Fruit fly (Drosophila melanogaster): ENCODE measurements around the gene rept.

Gene rept

DNA sequence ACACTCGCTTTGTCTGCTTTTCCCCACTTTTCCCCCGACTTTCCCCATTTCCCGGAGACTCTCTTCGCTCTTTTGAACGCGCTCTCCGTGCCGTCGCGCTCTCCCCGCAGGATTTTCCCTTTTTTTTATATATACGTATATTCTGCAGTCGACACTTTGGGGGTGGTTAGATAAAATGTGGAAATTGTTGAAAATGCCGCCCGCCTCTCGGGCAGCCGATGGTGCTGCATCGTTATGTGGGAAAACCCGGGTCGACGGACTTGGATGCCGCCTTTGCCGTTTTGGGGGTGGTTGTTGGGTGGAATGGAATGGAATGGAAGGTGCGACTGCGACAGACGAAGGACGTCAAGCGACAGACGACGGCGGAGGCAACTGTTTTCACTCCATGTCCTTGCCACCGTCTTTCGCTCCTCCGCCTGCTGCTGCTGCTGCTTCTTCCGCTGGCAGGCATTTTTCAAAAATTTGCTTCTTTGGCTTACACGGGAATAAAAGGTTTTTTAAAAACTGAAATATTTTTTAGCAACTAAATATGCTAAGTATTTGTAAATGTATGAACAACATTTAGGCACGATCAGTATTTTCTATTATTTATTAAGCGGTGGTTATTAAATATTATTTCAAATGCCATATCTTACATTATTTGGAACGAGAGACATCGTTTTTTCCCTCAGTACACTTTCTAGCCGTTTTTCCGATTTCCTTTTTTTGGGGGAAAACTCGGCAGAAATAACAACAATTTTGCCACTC, 24.2 kb upstream of the rept start (continued):
- TF ChIP-seq unc-4 (GFP tag; IDR thresholded peaks at IDR 0.05; ENCODE audit: partially characterized antibody) (no peak), dm (GFP tag; optimal IDR thresholded peaks at IDR 0.05) (no peak), Abd-B (GFP tag; optimal IDR thresholded peaks at IDR 0.05) (no peak), pum (GFP tag; optimal IDR thresholded peaks at IDR 0.05) (no peak), TFAM (GFP tag; optimal IDR thresholded peaks at IDR 0.05) (no peak), HmgD (GFP tag; optimal IDR thresholded peaks at IDR 0.05) (no peak), gem (tag; optimal IDR thresholded peaks at IDR 0.05) (peak; percentile 71), hbn (GFP tag; IDR thresholded peaks at IDR 0.05; ENCODE audit: partially characterized antibody) (no peak), Nf-YC (tag; optimal IDR thresholded peaks at IDR 0.05) (no peak), usp (GFP tag; optimal IDR thresholded peaks at IDR 0.05) (no peak), inv (GFP tag; IDR thresholded peaks at IDR 0.05; ENCODE audit: partially characterized antibody) (no peak), CG14050 (GFP tag; IDR thresholded peaks at IDR 0.05) (no peak), toy (GFP tag; IDR thresholded peaks at IDR 0.05) (no peak), CTCF (GFP tag; optimal IDR thresholded peaks at IDR 0.05) (no peak), aop (GFP tag; IDR thresholded peaks at IDR 0.05) (no peak), vvl (GFP tag; IDR thresholded peaks at IDR 0.05) (peak; percentile 47; the same call in 1 of the 2 replicates), CG6683 (GFP tag; optimal IDR thresholded peaks at IDR 0.05) (no peak), sim (GFP tag; IDR thresholded peaks at IDR 0.05) (no peak), stc (GFP tag; IDR thresholded peaks at IDR 0.05) (no peak), run (tag; optimal IDR thresholded peaks at IDR 0.05) (no peak), slp2 (GFP tag; optimal IDR thresholded peaks at IDR 0.05) (no peak), CG7786 (GFP tag; optimal IDR thresholded peaks at IDR 0.05) (no peak), Dref (GFP tag; IDR thresholded peaks at IDR 0.05) (no peak), sens-2 (GFP tag; IDR thresholded peaks at IDR 0.05) (no peak), CG17912 (GFP tag; optimal IDR thresholded peaks at IDR 0.05) (no peak), CG4328 (GFP tag; optimal IDR thresholded peaks at IDR 0.05) (no peak), CG9727 (GFP tag; optimal IDR thresholded peaks at IDR 0.05) (peak; percentile 43), HLH4C (GFP tag; IDR thresholded peaks at IDR 0.05; ENCODE audit: partially characterized antibody) (0 out of 3 replicates have a peak, but pooled peaks have one; percentile 19), Eip74EF (GFP tag; optimal IDR thresholded peaks at IDR 0.05) (no peak), Pdp1 (GFP tag; optimal IDR thresholded peaks at IDR 0.05) (peak in 1 of 2 experiments; percentile 20), CG12942 (GFP tag; optimal IDR thresholded peaks at IDR 0.05) (no peak), CG7271 (tag; optimal IDR thresholded peaks at IDR 0.05) (no peak), CG16779 (GFP tag; IDR thresholded peaks at IDR 0.05) (no peak), CG11085 (GFP tag; IDR thresholded peaks at IDR 0.05) (no peak), CG1647 (GFP tag; optimal IDR thresholded peaks at IDR 0.05) (no peak), CG8478 (optimal IDR thresholded peaks at IDR 0.05) (no peak), cas (GFP tag; IDR thresholded peaks at IDR 0.05) (no peak), Meics (GFP tag; optimal IDR thresholded peaks at IDR 0.05) (peak; percentile 43), sc (optimal IDR thresholded peaks at IDR 0.05) (no peak), sc (GFP tag; optimal IDR thresholded peaks at IDR 0.05) (no peak), hth (optimal IDR thresholded peaks at IDR 0.05) (no peak), ttk (GFP tag; IDR thresholded peaks at IDR 0.05) (no peak), unpg (GFP tag; optimal IDR thresholded peaks at IDR 0.05) (peak; percentile 50), org-1 (GFP tag; optimal IDR thresholded peaks at IDR 0.05) (peak; percentile 10), lab (GFP tag; optimal IDR thresholded peaks at IDR 0.05) (peak; percentile 36), sens (GFP tag) (peak; percentile 80), PHDP (tag; optimal IDR thresholded peaks at IDR 0.05) (peak; percentile 44), al (GFP tag; IDR thresholded peaks at IDR 0.05) (no peak), caup (GFP tag; optimal IDR thresholded peaks at IDR 0.05; ENCODE audit: severe bottlenecking) (peak; percentile 28), sug (tag; optimal IDR thresholded peaks at IDR 0.05) (no peak), scrt (GFP tag; optimal IDR thresholded peaks at IDR 0.05) (no peak)

Data from whole organism, embryonic.